Worm (Caenorhabditis elegans): Measurements from ENCODE around the gene srt-29.

DNA sequence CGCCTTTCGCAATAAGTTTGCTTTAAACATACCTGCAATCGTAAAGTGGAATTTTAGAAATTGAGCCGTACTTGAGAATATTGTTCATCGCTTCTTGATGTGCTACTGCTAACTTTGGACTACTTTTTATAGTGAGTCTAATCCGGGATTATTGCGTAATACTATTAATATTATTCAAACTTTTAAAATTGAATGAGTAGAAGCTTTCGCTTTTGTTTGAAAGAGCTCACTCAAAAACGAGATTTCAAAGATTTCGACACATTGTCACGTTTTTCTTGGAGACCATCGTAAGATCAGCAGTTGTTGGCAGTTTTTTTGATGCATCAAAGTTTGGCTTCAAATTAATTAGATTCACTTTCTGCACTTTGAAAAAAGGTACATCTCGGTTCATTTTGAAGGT, 5.4 kb downstream of the srt-29 start, which contains the start of gene srt-28:
- TF ChIP-seq flt-1 (GFP tag; IDR thresholded peaks at IDR 0.05) = no peak
- no peak for TF ChIP-seq ama-1 (optimal IDR thresholded peaks at IDR 0.05)

All from whole organism, early embryonic.